7 fruit fly cellular contexts compared by ENCODE assay signal in genomic region chr3R:21184373-21185132, dm6.
TF ChIP-seq lines count a peak whose summit lies in the region.

No protein-coding gene starts in this region.

- peak; percentile 84 to 95 for TF ChIP-seq CTCF in S2 (optimal IDR thresholded peaks at IDR 0.05; lab: Kevin White, UChicago)
- TF ChIP-seq CTCF in whole organism, embryonic (GFP tag; optimal IDR thresholded peaks at IDR 0.05; lab: Kevin White, UChicago), result peak; percentile 97

TF ChIP-seq in Kc167, 6 proteins besides CTCF, POLR2A, EP300 and RAD21:
- TF ChIP-seq ttk (optimal IDR thresholded peaks at IDR 0.05; lab: Kevin White, UChicago) (no peak), h (optimal IDR thresholded peaks at IDR 0.05; lab: Kevin White, UChicago) (peak; percentile 78)

TF ChIP-seq in whole organism, adult, 20 proteins besides CTCF, POLR2A, EP300 and RAD21 (continues in another document):
- TF ChIP-seq kay (GFP tag; lab: Kevin White, UChicago; ENCODE audit: borderline replicate concordance) (no peak), Hr96 (GFP tag; optimal IDR thresholded peaks at IDR 0.05; lab: Kevin White, UChicago) (no peak), cnc (optimal IDR thresholded peaks at IDR 0.05; lab: Kevin White, UChicago) (no peak), CG7045 (GFP tag; optimal IDR thresholded peaks at IDR 0.05; lab: Kevin White, UChicago) (no peak), toe (GFP tag; optimal IDR thresholded peaks at IDR 0.05; lab: Kevin White, UChicago) (no peak), Clk (GFP tag; optimal IDR thresholded peaks at IDR 0.05; lab: Kevin White, UChicago) (peak; percentile 21), cic (GFP tag; optimal IDR thresholded peaks at IDR 0.05; lab: Kevin White, UChicago) (no peak), CG7101 (tag; optimal IDR thresholded peaks at IDR 0.05; lab: Kevin White, UChicago) (peak; percentile 53), ovo (GFP tag; optimal IDR thresholded peaks at IDR 0.05; lab: Kevin White, UChicago) (peak; percentile 6), CG5204 (GFP tag; optimal IDR thresholded peaks at IDR 0.05; lab: Kevin White, UChicago) (no peak), CG12768 (GFP tag; optimal IDR thresholded peaks at IDR 0.05; lab: Kevin White, UChicago) (no peak), CG1620 (GFP tag; optimal IDR thresholded peaks at IDR 0.05; lab: Kevin White, UChicago) (peak; percentile 63), bab1 (GFP tag; optimal IDR thresholded peaks at IDR 0.05; lab: Kevin White, UChicago) (peak; percentile 78), CG11617 (GFP tag; optimal IDR thresholded peaks at IDR 0.05; lab: Kevin White, UChicago) (no peak), Mnt (GFP tag; optimal IDR thresholded peaks at IDR 0.05; lab: Kevin White, UChicago) (peak; percentile 19), tj (GFP tag; optimal IDR thresholded peaks at IDR 0.05; lab: Kevin White, UChicago) (peak; percentile 3), CG33017 (tag; optimal IDR thresholded peaks at IDR 0.05; lab: Kevin White, UChicago) (no peak), pad (GFP tag; optimal IDR thresholded peaks at IDR 0.05; lab: Kevin White, UChicago) (peak; percentile 40)

TF ChIP-seq in whole organism, embryonic, 481 proteins besides CTCF, POLR2A, EP300 and RAD21 (continues in another document):
- TF ChIP-seq zfh1 (GFP tag; IDR thresholded peaks at IDR 0.05; lab: Robert Waterston, UW), result peak; percentile 76
- TF ChIP-seq caup (GFP tag; optimal IDR thresholded peaks at IDR 0.05; lab: Kevin White, UChicago; ENCODE audit: severe bottlenecking), result peak; percentile 87
- peak; percentile 63 for TF ChIP-seq CG17802 (tag; optimal IDR thresholded peaks at IDR 0.05; lab: Kevin White, UChicago)
- TF ChIP-seq Dad (GFP tag; optimal IDR thresholded peaks at IDR 0.05; lab: Kevin White, UChicago), result peak; percentile 78
- TF ChIP-seq sisA (GFP tag; IDR thresholded peaks at IDR 0.05; lab: Robert Waterston, UW), result peak; percentile 37; the same call in 1 of the 2 replicates
- TF ChIP-seq jing (GFP tag; optimal IDR thresholded peaks at IDR 0.05; lab: Kevin White, UChicago), result peak; percentile 61
- TF ChIP-seq onecut (GFP tag; IDR thresholded peaks at IDR 0.05; lab: Robert Waterston, UW), result peak; percentile 74
- peak; percentile 47 for TF ChIP-seq CG6683 (GFP tag; optimal IDR thresholded peaks at IDR 0.05; lab: Kevin White, UChicago)
- TF ChIP-seq br (optimal IDR thresholded peaks at IDR 0.05; lab: Kevin White, UChicago), result no peak
- peak; percentile 67 for TF ChIP-seq CG6254 (GFP tag; optimal IDR thresholded peaks at IDR 0.05; lab: Kevin White, UChicago)
- TF ChIP-seq CG11456 (GFP tag; IDR thresholded peaks at IDR 0.05; lab: Robert Waterston, UW), result peak; percentile 92
- TF ChIP-seq bowl (GFP tag; IDR thresholded peaks at IDR 0.05; lab: Robert Waterston, UW), result no peak
- TF ChIP-seq wek (GFP tag; optimal IDR thresholded peaks at IDR 0.05; lab: Kevin White, UChicago), result peak; percentile 43
- TF ChIP-seq jigr1 (GFP tag; IDR thresholded peaks at IDR 0.05; lab: Robert Waterston, UW), result no peak
- peak; percentile 83 for TF ChIP-seq shn (GFP tag; optimal IDR thresholded peaks at IDR 0.05; lab: Kevin White, UChicago)
- peak; percentile 54 for TF ChIP-seq CG8359 (GFP tag; optimal IDR thresholded peaks at IDR 0.05; lab: Kevin White, UChicago; ENCODE audit: borderline replicate concordance)
- peak; percentile 70; the same call in 1 of the 3 replicates for TF ChIP-seq knrl (GFP tag; IDR thresholded peaks at IDR 0.05; lab: Robert Waterston, UW; ENCODE audit: partially characterized antibody)

TF ChIP-seq in whole organism, prepupa, 60 proteins besides CTCF, POLR2A, EP300 and RAD21 (continues in another document):
- peak; percentile 12 for TF ChIP-seq CG10669 (GFP tag; optimal IDR thresholded peaks at IDR 0.05; lab: Kevin White, UChicago)
- peak; percentile 8 for TF ChIP-seq CG6808 (GFP tag; optimal IDR thresholded peaks at IDR 0.05; lab: Kevin White, UChicago)
- TF ChIP-seq OdsH (GFP tag; optimal IDR thresholded peaks at IDR 0.05; lab: Kevin White, UChicago), result peak; percentile 55
- no peak for TF ChIP-seq Lpt (GFP tag; optimal IDR thresholded peaks at IDR 0.05; lab: Kevin White, UChicago)
- peak; percentile 16 for TF ChIP-seq CG8319 (GFP tag; optimal IDR thresholded peaks at IDR 0.05; lab: Kevin White, UChicago)
- peak; percentile 54 for TF ChIP-seq Hr39 (GFP tag; optimal IDR thresholded peaks at IDR 0.05; lab: Kevin White, UChicago)
- peak; percentile 10 for TF ChIP-seq vri (GFP tag; optimal IDR thresholded peaks at IDR 0.05; lab: Kevin White, UChicago)
- TF ChIP-seq acj6 (GFP tag; optimal IDR thresholded peaks at IDR 0.05; lab: Kevin White, UChicago), result peak; percentile 15
- TF ChIP-seq pdm3 (GFP tag; optimal IDR thresholded peaks at IDR 0.05; lab: Kevin White, UChicago), result peak; percentile 57
- TF ChIP-seq fd59A (GFP tag; optimal IDR thresholded peaks at IDR 0.05; lab: Kevin White, UChicago), result peak; percentile 6
- TF ChIP-seq topi (GFP tag; optimal IDR thresholded peaks at IDR 0.05; lab: Kevin White, UChicago), result peak; percentile 50
- no peak for TF ChIP-seq Eip93F (GFP tag; optimal IDR thresholded peaks at IDR 0.05; lab: Kevin White, UChicago)
- TF ChIP-seq CG31627 (GFP tag; optimal IDR thresholded peaks at IDR 0.05; lab: Kevin White, UChicago), result peak; percentile 60
- no peak for TF ChIP-seq CG10631 (GFP tag; optimal IDR thresholded peaks at IDR 0.05; lab: Kevin White, UChicago)
- TF ChIP-seq Sox15 (GFP tag; optimal IDR thresholded peaks at IDR 0.05; lab: Kevin White, UChicago), result no peak
- TF ChIP-seq CG1621 (tag; optimal IDR thresholded peaks at IDR 0.05; lab: Kevin White, UChicago), result peak; percentile 19
- no peak for TF ChIP-seq net (GFP tag; optimal IDR thresholded peaks at IDR 0.05; lab: Kevin White, UChicago)
- TF ChIP-seq svp (GFP tag; lab: Kevin White, UChicago), result peak; percentile 80
- peak; percentile 82 for TF ChIP-seq fkh (GFP tag; optimal IDR thresholded peaks at IDR 0.05; lab: Kevin White, UChicago)

TF ChIP-seq in whole organism, pupa, 21 proteins besides CTCF, POLR2A, EP300 and RAD21:
- peak; percentile 26 for TF ChIP-seq CG17806 (tag; optimal IDR thresholded peaks at IDR 0.05; lab: Kevin White, UChicago)
- no peak; the same call in 1 of the 2 replicates for TF ChIP-seq CG12605 (GFP tag; IDR thresholded peaks at IDR 0.05; lab: Robert Waterston, UW)
- TF ChIP-seq CG9948 (tag; optimal IDR thresholded peaks at IDR 0.05; lab: Kevin White, UChicago), result no peak
- no peak for TF ChIP-seq Pif1B (GFP tag; optimal IDR thresholded peaks at IDR 0.05; lab: Kevin White, UChicago)
- TF ChIP-seq CG10348 (GFP tag; IDR thresholded peaks at IDR 0.05; lab: Robert Waterston, UW), result no peak
- peak; percentile 35 for TF ChIP-seq CG14655 (GFP tag; optimal IDR thresholded peaks at IDR 0.05; lab: Kevin White, UChicago)
- peak; percentile 25 for TF ChIP-seq CG8159 (tag; optimal IDR thresholded peaks at IDR 0.05; lab: Kevin White, UChicago)
- no peak for TF ChIP-seq gl (tag; optimal IDR thresholded peaks at IDR 0.05; lab: Kevin White, UChicago)
- 0 out of 2 replicates have a peak, but pooled peaks have one; percentile 18 for TF ChIP-seq CG32121 (GFP tag; IDR thresholded peaks at IDR 0.05; lab: Robert Waterston, UW)
- TF ChIP-seq Ets98B (GFP tag; IDR thresholded peaks at IDR 0.05; lab: Robert Waterston, UW), result peak; percentile 43; the same call in 1 of the 2 replicates
- no peak for TF ChIP-seq CG13204 (GFP tag; optimal IDR thresholded peaks at IDR 0.05; lab: Kevin White, UChicago)
- TF ChIP-seq rn (GFP tag; IDR thresholded peaks at IDR 0.05; lab: Robert Waterston, UW), result no peak
- TF ChIP-seq CG8301 (tag; optimal IDR thresholded peaks at IDR 0.05; lab: Kevin White, UChicago), result peak; percentile 22
- TF ChIP-seq fd96Ca (GFP tag; IDR thresholded peaks at IDR 0.05; lab: Robert Waterston, UW), result no peak
- no peak for TF ChIP-seq Pif1A (GFP tag; optimal IDR thresholded peaks at IDR 0.05; lab: Kevin White, UChicago)
- peak; percentile 66 for TF ChIP-seq EcR (GFP tag; optimal IDR thresholded peaks at IDR 0.05; lab: Kevin White, UChicago)
- peak; percentile 10 for TF ChIP-seq CG15710 (tag; optimal IDR thresholded peaks at IDR 0.05; lab: Kevin White, UChicago)
- peak; percentile 95 for TF ChIP-seq D1 (tag; optimal IDR thresholded peaks at IDR 0.05; lab: Kevin White, UChicago)
- TF ChIP-seq CG4496 (GFP tag; IDR thresholded peaks at IDR 0.05; lab: Robert Waterston, UW), result peak; percentile 63; the same call in 2 of the 3 replicates
- TF ChIP-seq Snoo (tag; optimal IDR thresholded peaks at IDR 0.05; lab: Kevin White, UChicago), result peak; percentile 28
TF ChIP-seq in whole organism, pupa: peak in this region for 11.

TF ChIP-seq in whole organism, wandering third instar larva, 38 proteins besides CTCF, POLR2A, EP300 and RAD21 (continues in another document):
- TF ChIP-seq br (GFP tag; optimal IDR thresholded peaks at IDR 0.05; lab: Kevin White, UChicago), result no peak
- no peak for TF ChIP-seq tai (GFP tag; optimal IDR thresholded peaks at IDR 0.05; lab: Kevin White, UChicago)
- TF ChIP-seq fru (GFP tag; optimal IDR thresholded peaks at IDR 0.05; lab: Kevin White, UChicago), result peak; percentile 38
- TF ChIP-seq Dif (GFP tag; optimal IDR thresholded peaks at IDR 0.05; lab: Kevin White, UChicago; ENCODE audit: partially characterized antibody), result no peak
- TF ChIP-seq Rel (GFP tag; optimal IDR thresholded peaks at IDR 0.05; lab: Kevin White, UChicago), result no peak
- TF ChIP-seq Rel (tag; optimal IDR thresholded peaks at IDR 0.05; lab: Kevin White, UChicago), result no peak
- peak; percentile 12 for TF ChIP-seq Hr83 (GFP tag; optimal IDR thresholded peaks at IDR 0.05; lab: Kevin White, UChicago; ENCODE audit: poor library complexity, severe bottlenecking)
- peak; percentile 9 for TF ChIP-seq Sp1 (GFP tag; optimal IDR thresholded peaks at IDR 0.05; lab: Kevin White, UChicago)
- no peak for TF ChIP-seq Hr78 (GFP tag; optimal IDR thresholded peaks at IDR 0.05; lab: Kevin White, UChicago)
- TF ChIP-seq woc (GFP tag; optimal IDR thresholded peaks at IDR 0.05; lab: Kevin White, UChicago), result no peak
- peak; percentile 20 for TF ChIP-seq CG9705 (GFP tag; optimal IDR thresholded peaks at IDR 0.05; lab: Kevin White, UChicago)
- no peak for TF ChIP-seq sage (GFP tag; optimal IDR thresholded peaks at IDR 0.05; lab: Kevin White, UChicago)
- peak; percentile 4 for TF ChIP-seq sv (GFP tag; optimal IDR thresholded peaks at IDR 0.05; lab: Kevin White, UChicago)
- TF ChIP-seq foxo (GFP tag; optimal IDR thresholded peaks at IDR 0.05; lab: Kevin White, UChicago), result peak in 1 of 2 experiments; percentile 43
- TF ChIP-seq usp (GFP tag; optimal IDR thresholded peaks at IDR 0.05; lab: Kevin White, UChicago), result no peak
- no peak for TF ChIP-seq jim (GFP tag; optimal IDR thresholded peaks at IDR 0.05; lab: Kevin White, UChicago)
- no peak for TF ChIP-seq GATAd (GFP tag; optimal IDR thresholded peaks at IDR 0.05; lab: Kevin White, UChicago)
- peak; percentile 22 for TF ChIP-seq h (GFP tag; optimal IDR thresholded peaks at IDR 0.05; lab: Kevin White, UChicago)
- TF ChIP-seq psq (GFP tag; optimal IDR thresholded peaks at IDR 0.05; lab: Kevin White, UChicago), result no peak
- peak; percentile 23 for TF ChIP-seq Hnf4 (GFP tag; optimal IDR thresholded peaks at IDR 0.05; lab: Kevin White, UChicago)
- no peak for TF ChIP-seq ey (GFP tag; optimal IDR thresholded peaks at IDR 0.05; lab: Kevin White, UChicago)
- peak; percentile 14 for TF ChIP-seq Vsx2 (GFP tag; optimal IDR thresholded peaks at IDR 0.05; lab: Kevin White, UChicago; ENCODE audit: partially characterized antibody)
- peak; percentile 30 for TF ChIP-seq Myc (optimal IDR thresholded peaks at IDR 0.05; lab: Kevin White, UChicago)
